Fruit fly (Drosophila melanogaster) whole organism, embryonic: ENCODE measurements around the gene Jon65Aiii.

Experiments used
- Atf-2 ChIP-seq: fragments of 200-800 bp; sonication (Bioruptor generic); optimal IDR thresholded peaks from 2 replicates; lab custom pipeline; 2016; ENCODE audit warnings: missing biosample characterization, missing genetic modification characterization
- Bgb ChIP-seq: fragments of 200-800 bp; sonication (Bioruptor generic); IDR thresholded peaks from 2 replicates; pipeline ENCODE4 v1.3.6; 2022; ENCODE audit warnings: missing biosample characterization, missing genetic modification characterization; ENCODE audit not compliant: partially characterized antibody
- BtbVII ChIP-seq: fragments of 200-800 bp; sonication (Bioruptor generic); optimal IDR thresholded peaks from 3 replicates; lab custom pipeline; 2017; ENCODE audit warnings: missing biosample characterization, mild to moderate bottlenecking, missing genetic modification characterization
- CG10147 ChIP-seq: fragments of 200-800 bp; sonication (Bioruptor generic); optimal IDR thresholded peaks from 2 replicates; lab custom pipeline; 2019; ENCODE audit warnings: missing biosample characterization, mild to moderate bottlenecking, missing genetic modification characterization, moderate library complexity
- CG10959 ChIP-seq: fragments of 200-800 bp; sonication (Bioruptor generic); IDR thresholded peaks from 2 replicates; pipeline ENCODE4 v1.3.6; 2022; ENCODE audit warnings: missing biosample characterization, missing genetic modification characterization
- CG11695 ChIP-seq: fragments of 200-800 bp; sonication (Bioruptor generic); IDR thresholded peaks from 3 replicates; pipeline ENCODE4 v1.3.6; 2022; ENCODE audit warnings: missing biosample characterization, missing genetic modification characterization
- CG13123 ChIP-seq: fragments of 200-800 bp; sonication (Bioruptor generic); optimal IDR thresholded peaks from 2 replicates; lab custom pipeline; 2016; ENCODE audit warnings: missing biosample characterization, missing genetic modification characterization
- CG14050 ChIP-seq: fragments of 200-800 bp; sonication (Bioruptor generic); IDR thresholded peaks from 3 replicates; pipeline ENCODE4 v1.3.6; 2022; ENCODE audit warnings: missing biosample characterization, missing genetic modification characterization
- CG14860 ChIP-seq: fragments of 200-800 bp; sonication (Bioruptor generic); IDR thresholded peaks from 3 replicates; pipeline ENCODE4 v1.3.6; 2022; ENCODE audit warnings: missing biosample characterization, missing genetic modification characterization; ENCODE audit not compliant: partially characterized antibody
- CG15514 ChIP-seq: fragments of 200-800 bp; sonication (Bioruptor generic); optimal IDR thresholded peaks from 3 replicates; lab custom pipeline; 2017; ENCODE audit warnings: missing biosample characterization, missing genetic modification characterization, mild to moderate bottlenecking, moderate library complexity, missing genetic modification reagents
- CG17829 ChIP-seq: fragments of 200-800 bp; optimal IDR thresholded peaks from 2 replicates; lab custom pipeline; 2019; ENCODE audit warnings: missing biosample characterization, mild to moderate bottlenecking, missing genetic modification characterization, moderate library complexity
- CG18476 ChIP-seq: fragments of 200-800 bp; sonication (Bioruptor generic); optimal IDR thresholded peaks from 2 replicates; lab custom pipeline; 2016; ENCODE audit warnings: missing biosample characterization, mild to moderate bottlenecking, missing genetic modification characterization
- CG31365 ChIP-seq: fragments of 200-800 bp; sonication (Bioruptor generic); optimal IDR thresholded peaks from 2 replicates; lab custom pipeline; 2018; ENCODE audit warnings: missing biosample characterization, mild to moderate bottlenecking, missing genetic modification characterization
- CG33213 ChIP-seq: fragments of 200-800 bp; sonication (Bioruptor generic); optimal IDR thresholded peaks from 3 replicates; lab custom pipeline; 2016; ENCODE audit warnings: missing biosample characterization, missing genetic modification characterization
- CG34376 ChIP-seq: fragments of 200-800 bp; sonication (Bioruptor generic); optimal IDR thresholded peaks from 2 replicates; lab custom pipeline; 2018; ENCODE audit warnings: missing biosample characterization, mild to moderate bottlenecking, missing genetic modification characterization
- CG34422 ChIP-seq: fragments of 200-800 bp; sonication (Bioruptor generic); IDR thresholded peaks from 3 replicates; pipeline ENCODE4 v1.3.6; 2022; ENCODE audit warnings: missing biosample characterization, missing genetic modification characterization
- CG4360 ChIP-seq: fragments of 200-800 bp; sonication (Bioruptor generic); IDR thresholded peaks from 2 replicates; pipeline ENCODE4 v1.3.6; 2022; ENCODE audit warnings: missing biosample characterization, missing genetic modification characterization
- CG4424 ChIP-seq: fragments of 200-800 bp; sonication (Bioruptor generic); optimal IDR thresholded peaks from 3 replicates; lab custom pipeline; 2016; ENCODE audit warnings: missing biosample characterization, missing genetic modification characterization
- CG4854 ChIP-seq: fragments of 200-800 bp; sonication (Bioruptor generic); optimal IDR thresholded peaks from 2 replicates; lab custom pipeline; 2016; ENCODE audit warnings: missing biosample characterization, missing genetic modification characterization, inconsistent platforms
- CG6689 ChIP-seq: fragments of 200-800 bp; sonication (Bioruptor generic); IDR thresholded peaks from 2 replicates; pipeline ENCODE4 v1.3.6; 2022; ENCODE audit warnings: missing biosample characterization, missing genetic modification characterization
- CG6854 ChIP-seq: fragments of 200-800 bp; sonication (Bioruptor generic); optimal IDR thresholded peaks from 3 replicates; lab custom pipeline; 2017; ENCODE audit warnings: missing biosample characterization, mild to moderate bottlenecking, missing genetic modification characterization
- CG7556 ChIP-seq: fragments of 200-800 bp; sonication (Bioruptor generic); optimal IDR thresholded peaks from 2 replicates; lab custom pipeline; 2017; ENCODE audit warnings: missing biosample characterization, mild to moderate bottlenecking, missing genetic modification characterization
- Dp ChIP-seq: fragments of 200-800 bp; sonication (Bioruptor generic); optimal IDR thresholded peaks from 2 replicates; lab custom pipeline; 2018; ENCODE audit warnings: missing biosample characterization, mild to moderate bottlenecking, missing genetic modification characterization, moderate library complexity
- Lpt ChIP-seq: fragments of >200 bp; optimal IDR thresholded peaks from 2 replicates; lab custom pipeline; 2018; ENCODE audit warnings: missing biosample characterization, missing genetic modification characterization
- Myb ChIP-seq: fragments of 200-800 bp; sonication (Bioruptor generic); optimal IDR thresholded peaks from 2 replicates; lab custom pipeline; 2016; ENCODE audit warnings: missing biosample characterization, missing genetic modification characterization
- Oaz ChIP-seq: fragments of 200-800 bp; sonication (Bioruptor generic); IDR thresholded peaks from 2 replicates; pipeline ENCODE4 v1.3.6; 2022; ENCODE audit warnings: missing biosample characterization, missing genetic modification characterization
- PHDP ChIP-seq: fragments of 200-800 bp; sonication (Bioruptor generic); optimal IDR thresholded peaks from 3 replicates; lab custom pipeline; 2018; ENCODE audit warnings: missing biosample characterization, mild to moderate bottlenecking, missing genetic modification characterization, moderate library complexity
- Sox100B ChIP-seq: fragments of 200-800 bp; sonication (Bioruptor generic); optimal IDR thresholded peaks from 3 replicates; lab custom pipeline; 2018; ENCODE audit warnings: missing biosample characterization, mild to moderate bottlenecking, missing genetic modification characterization
- ab ChIP-seq: fragments of 200-800 bp; sonication (Bioruptor generic); optimal IDR thresholded peaks from 2 replicates; lab custom pipeline; 2016; ENCODE audit warnings: missing biosample characterization, missing genetic modification characterization
- amos ChIP-seq: fragments of 200-800 bp; sonication (Bioruptor generic); IDR thresholded peaks from 2 replicates; pipeline ENCODE4 v1.3.6; 2022; ENCODE audit warnings: missing biosample characterization, missing genetic modification characterization; ENCODE audit not compliant: partially characterized antibody
- aop ChIP-seq: fragments of 200-800 bp; sonication (Bioruptor generic); IDR thresholded peaks from 2 replicates; pipeline ENCODE4 v1.3.6; 2022; ENCODE audit warnings: missing biosample characterization, missing genetic modification characterization
- ase ChIP-seq: fragments of 200-800 bp; sonication (Bioruptor generic); IDR thresholded peaks from 3 replicates; pipeline ENCODE4 v1.3.6; 2022; ENCODE audit warnings: missing biosample characterization, missing genetic modification characterization
- dan ChIP-seq: fragments of 200-800 bp; sonication (Bioruptor generic); IDR thresholded peaks from 2 replicates; pipeline ENCODE4 v1.3.6; 2022; ENCODE audit warnings: missing biosample characterization, missing genetic modification characterization
- dati ChIP-seq: fragments of 200-800 bp; sonication (Bioruptor generic); IDR thresholded peaks from 2 replicates; pipeline ENCODE4 v1.3.6; 2022; ENCODE audit warnings: missing biosample characterization, missing genetic modification characterization
- esg ChIP-seq: fragments of 200-800 bp; sonication (Bioruptor generic); conservative IDR thresholded peaks from 2 replicates; pipeline ENCODE4 v1.3.6; 2022; ENCODE audit warnings: missing biosample characterization, missing genetic modification characterization
- exex ChIP-seq: fragments of 200-800 bp; sonication (Bioruptor generic); optimal IDR thresholded peaks from 4 replicates; lab custom pipeline; 2018; ENCODE audit warnings: missing biosample characterization, mild to moderate bottlenecking, missing genetic modification characterization, moderate library complexity
- fd96Cb ChIP-seq: fragments of 200-800 bp; sonication (Bioruptor generic); optimal IDR thresholded peaks from 2 replicates; lab custom pipeline; 2018; ENCODE audit warnings: missing biosample characterization, mild to moderate bottlenecking, missing genetic modification characterization, moderate library complexity
- gfzf ChIP-seq: fragments of 200-800 bp; sonication (Bioruptor generic); optimal IDR thresholded peaks from 2 replicates; lab custom pipeline; 2016; ENCODE audit warnings: missing biosample characterization, mild to moderate bottlenecking, missing genetic modification characterization, moderate library complexity
- gro ChIP-seq: fragments of 200-800 bp; sonication (Bioruptor generic); optimal IDR thresholded peaks from 2 replicates; lab custom pipeline; 2016; ENCODE audit warnings: missing biosample characterization, missing genetic modification characterization
- hkb ChIP-seq, 2 experiments: fragments of 200-800 bp in 1 of 2; fragments of >200 bp in 1 of 2; sonication (Bioruptor generic) in 1 of 2; IDR thresholded peaks in 1 of 2; optimal IDR thresholded peaks in 1 of 2; 2 replicates each; pipeline versions ENCODE4 v1.3.6 to Lab custom; 2017 to 2022; ENCODE audit warnings: missing biosample characterization in 1 of 2, missing genetic modification characterization in 1 of 2
- insv ChIP-seq, 2 experiments: fragments of 200-800 bp; sonication (Bioruptor generic); optimal IDR thresholded peaks; 3 replicates each; lab custom pipeline; 2016 to 2018; ENCODE audit warnings: missing biosample characterization in 2 of 2, missing genetic modification characterization in 2 of 2
- pnt ChIP-seq: fragments of 200-800 bp; sonication (Bioruptor generic); optimal IDR thresholded peaks from 3 replicates; lab custom pipeline; 2016; ENCODE audit warnings: missing biosample characterization, missing genetic modification characterization
- scrt ChIP-seq: fragments of 200-800 bp; sonication (Bioruptor generic); optimal IDR thresholded peaks from 2 replicates; lab custom pipeline; 2018; ENCODE audit warnings: missing biosample characterization, mild to moderate bottlenecking, missing genetic modification characterization, moderate library complexity
- sens ChIP-seq: fragments of 200-800 bp; sonication (Bioruptor generic); peaks from one replicate; lab custom pipeline; 2016; ENCODE audit warnings: missing biosample characterization, missing genetic modification characterization
- slp2 ChIP-seq: fragments of 200-800 bp; sonication (Bioruptor generic); optimal IDR thresholded peaks from 2 replicates; lab custom pipeline; 2016; ENCODE audit warnings: missing biosample characterization, missing genetic modification characterization
- sna ChIP-seq: fragments of 200-800 bp; sonication (Bioruptor generic); IDR thresholded peaks from 2 replicates; pipeline ENCODE4 v1.3.6; 2022; ENCODE audit warnings: missing biosample characterization, missing genetic modification characterization; ENCODE audit not compliant: partially characterized antibody
- sr ChIP-seq: fragments of 200-800 bp; sonication (Bioruptor generic); IDR thresholded peaks from 3 replicates; pipeline ENCODE4 v1.3.6; 2022; ENCODE audit warnings: missing biosample characterization, missing genetic modification characterization
- stwl ChIP-seq: fragments of 200-800 bp; sonication (Bioruptor generic); optimal IDR thresholded peaks from 3 replicates; lab custom pipeline; 2018; ENCODE audit warnings: missing biosample characterization, mild to moderate bottlenecking, missing genetic modification characterization, moderate library complexity
- toy ChIP-seq: fragments of 200-800 bp; sonication (Bioruptor generic); IDR thresholded peaks from 2 replicates; pipeline ENCODE4 v1.3.6; 2022; ENCODE audit warnings: missing biosample characterization, missing genetic modification characterization
- tup ChIP-seq: fragments of 200-800 bp; sonication (Bioruptor generic); optimal IDR thresholded peaks from 2 replicates; lab custom pipeline; 2016; ENCODE audit warnings: missing biosample characterization, mild to moderate bottlenecking, missing genetic modification characterization, moderate library complexity
- usp ChIP-seq: fragments of >200 bp; optimal IDR thresholded peaks from 2 replicates; lab custom pipeline; 2017; ENCODE audit warnings: missing biosample characterization, missing genetic modification characterization
- vvl ChIP-seq: fragments of 200-800 bp; sonication (Bioruptor generic); IDR thresholded peaks from 2 replicates; pipeline ENCODE4 v1.3.6; 2022; ENCODE audit warnings: missing biosample characterization, missing genetic modification characterization

The Jon65Aiii gene

DNA sequence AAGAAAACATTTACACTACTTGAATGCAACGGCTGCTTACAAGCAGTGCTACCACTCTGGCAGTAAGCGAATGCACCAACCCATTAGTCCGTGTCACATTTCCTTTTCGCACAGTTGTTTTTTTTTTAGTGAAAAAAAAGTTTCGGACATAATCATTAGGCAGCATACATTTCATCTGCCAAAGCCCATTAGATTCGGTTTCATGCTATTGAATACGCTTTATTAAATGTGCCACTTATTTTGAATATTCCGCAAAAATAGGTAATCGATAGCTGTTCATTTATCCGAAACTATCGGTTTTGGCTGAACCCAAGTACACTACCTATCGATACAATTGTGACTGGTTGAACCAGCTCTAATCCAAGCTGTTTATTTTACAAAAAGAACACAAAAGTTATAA is 4.2 kb downstream of the Jon65Aiii start, which contains the start of gene tant (continued):
- TF ChIP-seq CG4854 (GFP tag; lab: Kevin White, UChicago) (no peak), CG31365 (tag; lab: Kevin White, UChicago) (peak; percentile 95), CG34422 (GFP tag; lab: Robert Waterston, UW) (no peak), hkb (optimal IDR thresholded peaks at IDR 0.05; lab: Kevin White, UChicago) (peak; percentile 81), hkb (GFP tag; IDR thresholded peaks at IDR 0.05; lab: Robert Waterston, UW) (no peak), pnt (GFP tag; lab: Kevin White, UChicago) (no peak), CG6689 (no peak), CG7556 (no peak), ab (GFP tag; lab: Kevin White, UChicago) (no peak), CG11695 (GFP tag; lab: Robert Waterston, UW) (no peak), toy (GFP tag; lab: Robert Waterston, UW) (no peak), exex (tag; lab: Kevin White, UChicago) (no peak), CG34376 (no peak), CG10959 (GFP tag; lab: Robert Waterston, UW) (no peak), Bgb (GFP tag; lab: Robert Waterston, UW) (peak; percentile 89), Dp (GFP tag; lab: Kevin White, UChicago) (peak; percentile 73), CG17829 (peak; percentile 8), usp (no peak), fd96Cb (tag; lab: Kevin White, UChicago) (no peak), CG6854 (GFP tag; lab: Kevin White, UChicago) (no peak), BtbVII (no peak), CG4360 (GFP tag; lab: Robert Waterston, UW) (no peak), stwl (tag; lab: Kevin White, UChicago) (peak; percentile 58), CG10147 (GFP tag; lab: Kevin White, UChicago) (no peak), CG13123 (no peak), CG15514 (GFP tag; lab: Kevin White, UChicago) (peak; percentile 91), CG18476 (GFP tag; lab: Kevin White, UChicago) (no peak), Sox100B (no peak), aop (GFP tag; lab: Robert Waterston, UW) (no peak), gfzf (GFP tag; lab: Kevin White, UChicago) (peak; percentile 57), vvl (GFP tag; lab: Robert Waterston, UW) (no peak), dan (GFP tag; lab: Robert Waterston, UW) (no peak), scrt (GFP tag; lab: Kevin White, UChicago) (no peak), gro (GFP tag; lab: Kevin White, UChicago) (no peak), esg (GFP tag; lab: Robert Waterston, UW) (no peak), CG14860 (GFP tag; lab: Robert Waterston, UW) (peak; percentile 86), sna (peak; percentile 92), CG4424 (no peak), Lpt (GFP tag; lab: Kevin White, UChicago) (no peak), Myb (GFP tag; lab: Kevin White, UChicago) (peak; percentile 100), CG33213 (GFP tag; lab: Kevin White, UChicago) (peak; percentile 64), CG14050 (GFP tag; lab: Robert Waterston, UW) (no peak), insv (GFP tag; optimal IDR thresholded peaks at IDR 0.05; lab: Kevin White, UChicago) (no peak), slp2 (no peak), dati (GFP tag; lab: Robert Waterston, UW) (no peak), sr (no peak), tup (GFP tag; lab: Kevin White, UChicago) (no peak), amos (GFP tag; lab: Robert Waterston, UW) (peak; percentile 92), ase (GFP tag; lab: Robert Waterston, UW) (no peak), Atf-2 (GFP tag; lab: Kevin White, UChicago) (no peak), Oaz (GFP tag; lab: Robert Waterston, UW) (no peak), sens (peak; percentile 75), PHDP (tag; lab: Kevin White, UChicago) (no peak)
